Worm (Caenorhabditis elegans): ENCODE data around the gene F26G1.2.

Gene F26G1.2

DNA sequence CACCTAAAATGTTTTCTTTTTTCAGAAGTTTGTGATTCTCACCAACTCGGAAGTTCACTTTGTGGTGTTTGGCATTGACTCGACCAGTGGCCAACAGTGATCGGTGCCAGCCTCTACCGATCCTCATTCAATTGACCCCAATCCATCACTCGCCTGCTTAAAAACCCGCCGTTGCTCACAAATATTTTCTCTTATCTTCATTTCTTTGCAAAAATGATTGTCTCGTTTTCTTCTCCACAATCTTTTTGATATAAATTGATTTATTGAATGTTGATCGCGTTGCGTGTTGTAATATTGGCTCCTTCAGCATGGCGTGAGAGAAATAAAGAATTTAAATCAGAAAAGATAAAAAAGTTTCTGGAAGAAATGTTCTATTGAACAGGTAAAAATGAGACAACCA lies 26.3 kb upstream of the F26G1.2 start:
- TF ChIP-seq lin-14 (GFP tag; optimal IDR thresholded peaks at IDR 0.05) (peak; percentile 60), lsy-2 (tag; optimal IDR thresholded peaks at IDR 0.05) (peak; percentile 19 to 20), C16A3.4 (tag; optimal IDR thresholded peaks at IDR 0.05) (no peak), zip-4 (GFP tag; optimal IDR thresholded peaks at IDR 0.05) (no peak), efl-3 (GFP tag; optimal IDR thresholded peaks at IDR 0.05) (no peak), hlh-4 (tag; optimal IDR thresholded peaks at IDR 0.05) (no peak), snu-23 (GFP tag; optimal IDR thresholded peaks at IDR 0.05) (peak; percentile 19), rnt-1 (tag; optimal IDR thresholded peaks at IDR 0.05) (peak; percentile 38), nhr-71 (tag; optimal IDR thresholded peaks at IDR 0.05) (peak; percentile 65), pag-3 (tag; optimal IDR thresholded peaks at IDR 0.05; ENCODE audit: borderline replicate concordance, insufficient read depth) (peak; percentile 58), fkh-8 (tag; optimal IDR thresholded peaks at IDR 0.05) (no peak), efl-1 (optimal IDR thresholded peaks at IDR 0.05) (peak in 1 of 2 experiments; percentile 12), efl-1 (GFP tag; optimal IDR thresholded peaks at IDR 0.05 in 1 of 2) (peak in 1 of 2 experiments; percentile 82)

DNA sequence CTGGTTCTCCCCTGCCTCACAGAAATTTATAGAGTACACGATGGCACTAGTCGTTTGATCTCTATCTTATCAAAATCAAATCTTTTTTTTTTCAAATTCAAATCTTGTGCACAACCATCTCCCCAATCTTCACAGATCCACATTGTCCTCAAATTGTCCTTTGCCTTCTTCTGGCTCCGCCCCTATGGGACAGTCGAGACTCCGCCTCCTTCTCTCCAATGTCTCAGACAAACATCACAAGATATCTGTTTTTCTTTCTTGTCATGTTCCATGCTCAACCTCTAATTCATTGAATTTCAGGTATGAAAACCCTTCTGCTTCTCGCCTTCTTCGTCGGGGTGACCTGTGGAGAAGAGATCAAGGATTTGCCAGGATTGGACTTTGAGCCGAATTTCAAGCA lies 25.5 kb upstream of the F26G1.2 start, which contains the start of gene ctsa-1.1:
Gene ctsa-1.1, plus strand, starts transcription at position 301 of the 400 bp plus-strand sequence.
- TF ChIP-seq rnt-1 (tag; optimal IDR thresholded peaks at IDR 0.05) (peak; percentile 8), C04F5.9 (tag; optimal IDR thresholded peaks at IDR 0.05) (no peak)

- TF ChIP-seq lin-13 (GFP tag; optimal IDR thresholded peaks at IDR 0.05) (peak; percentile 37), unc-86 (tag; optimal IDR thresholded peaks at IDR 0.05) (peak; percentile 75), ets-5 (GFP tag; IDR thresholded peaks at IDR 0.05) (no peak), lin-39 (tag; optimal IDR thresholded peaks at IDR 0.05) (peak; percentile 35), xbp-1 (tag; optimal IDR thresholded peaks at IDR 0.05) (peak; percentile 97), fkh-10 (GFP tag; optimal IDR thresholded peaks at IDR 0.05) (peak; percentile 25), zag-1 (tag; optimal IDR thresholded peaks at IDR 0.05) (no peak), elt-3 (tag; optimal IDR thresholded peaks at IDR 0.05) (peak in 3 of 6 experiments; percentile 1 to 79 (median 19)), mab-9 (GFP tag; IDR thresholded peaks at IDR 0.05) (peak; percentile 69), ces-1 (GFP tag; optimal IDR thresholded peaks at IDR 0.05) (no peak), fos-1 (tag; optimal IDR thresholded peaks at IDR 0.05) (peak; percentile 52), lir-3 (tag; optimal IDR thresholded peaks at IDR 0.05; ENCODE audit: poor library complexity) (peak; percentile 95), ama-1 (optimal IDR thresholded peaks at IDR 0.05) (no peak), snpc-4 (tag; optimal IDR thresholded peaks at IDR 0.05) (peak; percentile 67), lsy-2 (tag; optimal IDR thresholded peaks at IDR 0.05) (peak; percentile 82 to 87), tbx-2 (tag; optimal IDR thresholded peaks at IDR 0.05) (peak; percentile 91), Y116A8C.19 (tag; optimal IDR thresholded peaks at IDR 0.05; ENCODE audit: borderline replicate concordance) (peak; percentile 52), isw-1 (GFP tag; IDR thresholded peaks at IDR 0.05) (peak; percentile 81), grh-1 (GFP tag; IDR thresholded peaks at IDR 0.05) (peak; percentile 61), sptf-1 (tag; optimal IDR thresholded peaks at IDR 0.05) (no peak), vab-15 (tag; optimal IDR thresholded peaks at IDR 0.05) (peak; percentile 57), nhr-237 (tag; optimal IDR thresholded peaks at IDR 0.05) (peak; percentile 26), hlh-17 (GFP tag; optimal IDR thresholded peaks at IDR 0.05; ENCODE audit: borderline replicate concordance) (no peak), aha-1 (tag; optimal IDR thresholded peaks at IDR 0.05) (no peak), pax-3 (tag; optimal IDR thresholded peaks at IDR 0.05) (peak; percentile 87), C04F5.9 (tag; optimal IDR thresholded peaks at IDR 0.05) (peak; percentile 78), zip-4 (GFP tag; optimal IDR thresholded peaks at IDR 0.05) (peak; percentile 10), lin-14 (GFP tag; optimal IDR thresholded peaks at IDR 0.05) (peak; percentile 83), rnt-1 (tag; optimal IDR thresholded peaks at IDR 0.05) (peak; percentile 98), skn-1 (tag; optimal IDR thresholded peaks at IDR 0.05) (peak; percentile 78), hpl-2 (GFP tag; optimal IDR thresholded peaks at IDR 0.05) (peak; percentile 47), dpl-1 (GFP tag; optimal IDR thresholded peaks at IDR 0.05) (peak; percentile 92 to 96 (median 95)), nhr-76 (tag; optimal IDR thresholded peaks at IDR 0.05) (no peak), mdl-1 (tag; optimal IDR thresholded peaks at IDR 0.05) (peak; percentile 20 to 88), nhr-84 (tag; optimal IDR thresholded peaks at IDR 0.05) (no peak), elt-2 (tag; optimal IDR thresholded peaks at IDR 0.05) (peak; percentile 91), egl-13 (tag; optimal IDR thresholded peaks at IDR 0.05) (peak; percentile 84), nhr-71 (tag; optimal IDR thresholded peaks at IDR 0.05) (peak; percentile 91), irx-1 (tag; optimal IDR thresholded peaks at IDR 0.05) (peak; percentile 92), mep-1 (tag; optimal IDR thresholded peaks at IDR 0.05) (peak; percentile 82)
Observed at ce11 chrII:4739984-4740462, 22.9 kb upstream of the F26G1.2 start, which contains the start of gene eas-1. Gene eas-1, plus strand, starts transcription at chrII:4740412.

Measured in whole organism, L1 larva.